Fruit fly (Drosophila melanogaster) whole organism, embryonic: ENCODE measurements around the gene CG18301.

Experiments used
- Asciz ChIP-seq: fragments of 200-800 bp; sonication (Bioruptor generic); optimal IDR thresholded peaks from 2 replicates; lab custom pipeline; 2017; ENCODE audit warnings: missing biosample characterization, mild to moderate bottlenecking, missing genetic modification characterization, missing genetic modification reagents
- Atf6 ChIP-seq: fragments of 200-800 bp; sonication (Bioruptor generic); IDR thresholded peaks from 2 replicates; pipeline ENCODE4 v1.3.6; 2022; ENCODE audit warnings: missing biosample characterization, missing genetic modification characterization
- Blimp-1 ChIP-seq: fragments of 200-800 bp; sonication (Bioruptor generic); optimal IDR thresholded peaks from 3 replicates; lab custom pipeline; 2018; ENCODE audit warnings: missing biosample characterization, missing genetic modification characterization, mild to moderate bottlenecking, moderate library complexity, missing genetic modification reagents
- CG10366 ChIP-seq: fragments of 200-800 bp; sonication (Bioruptor generic); IDR thresholded peaks from 2 replicates; pipeline ENCODE4 v1.3.6; 2022; ENCODE audit warnings: missing biosample characterization, missing genetic modification characterization
- CG10431 ChIP-seq: fragments of 200-800 bp; sonication (Bioruptor generic); optimal IDR thresholded peaks from 3 replicates; lab custom pipeline; 2018; ENCODE audit warnings: missing biosample characterization, mild to moderate bottlenecking, missing genetic modification characterization
- CG12071 ChIP-seq: fragments of 200-800 bp; sonication (Bioruptor generic); optimal IDR thresholded peaks from 3 replicates; lab custom pipeline; 2018; ENCODE audit warnings: missing biosample characterization, mild to moderate bottlenecking, missing genetic modification characterization
- CG12942 ChIP-seq: fragments of 200-800 bp; sonication (Bioruptor generic); optimal IDR thresholded peaks from 3 replicates; lab custom pipeline; 2016; ENCODE audit warnings: missing biosample characterization, missing genetic modification characterization
- CG1603 ChIP-seq: fragments of 200-800 bp; sonication (Bioruptor generic); optimal IDR thresholded peaks from 2 replicates; lab custom pipeline; 2019; ENCODE audit warnings: missing biosample characterization, mild to moderate bottlenecking, missing genetic modification characterization, moderate library complexity
- CG16813 ChIP-seq: fragments of 200-800 bp; sonication (Bioruptor generic); IDR thresholded peaks from 3 replicates; pipeline ENCODE4 v1.3.6; 2022; ENCODE audit warnings: missing biosample characterization, missing genetic modification characterization; ENCODE audit not compliant: partially characterized antibody
- CG1792 ChIP-seq: fragments of 200-800 bp; sonication (Bioruptor generic); optimal IDR thresholded peaks from 2 replicates; lab custom pipeline; 2016; ENCODE audit warnings: missing biosample characterization, missing genetic modification characterization
- CG2712 ChIP-seq: fragments of 200-800 bp; optimal IDR thresholded peaks from 3 replicates; lab custom pipeline; 2019; ENCODE audit warnings: missing biosample characterization, mild to moderate bottlenecking, missing genetic modification characterization, moderate library complexity
- CG3847 ChIP-seq: fragments of 200-800 bp; sonication (Bioruptor generic); IDR thresholded peaks from 2 replicates; pipeline ENCODE4 v1.3.6; 2022; ENCODE audit warnings: missing biosample characterization, missing genetic modification characterization
- CG6654 ChIP-seq: fragments of 200-800 bp; sonication (Bioruptor generic); optimal IDR thresholded peaks from 2 replicates; lab custom pipeline; 2017; ENCODE audit warnings: missing biosample characterization, mild to moderate bottlenecking, missing genetic modification characterization
- CG6791 ChIP-seq: fragments of 200-800 bp; sonication (Bioruptor generic); IDR thresholded peaks from 3 replicates; pipeline ENCODE4 v1.3.6; 2022; ENCODE audit warnings: missing biosample characterization, missing genetic modification characterization; ENCODE audit not compliant: partially characterized antibody
- CG6813 ChIP-seq: fragments of 200-800 bp; sonication (Bioruptor generic); optimal IDR thresholded peaks from 2 replicates; lab custom pipeline; 2017; ENCODE audit warnings: missing biosample characterization, missing genetic modification characterization, mild to moderate bottlenecking, moderate library complexity, missing genetic modification reagents
- CG8089 ChIP-seq: fragments of 200-800 bp; sonication (Bioruptor generic); optimal IDR thresholded peaks from 3 replicates; lab custom pipeline; 2016; ENCODE audit warnings: missing biosample characterization, missing genetic modification characterization
- CHES-1-like ChIP-seq: fragments of 200-800 bp; sonication (Bioruptor generic); optimal IDR thresholded peaks from 2 replicates; lab custom pipeline; 2016; ENCODE audit warnings: missing biosample characterization, missing genetic modification characterization
- Camta ChIP-seq: fragments of 200-800 bp; sonication (Bioruptor generic); optimal IDR thresholded peaks from 2 replicates; lab custom pipeline; 2016; ENCODE audit warnings: missing biosample characterization, missing genetic modification characterization
- CkIIα-i1 ChIP-seq: fragments of 200-800 bp; sonication (Bioruptor generic); IDR thresholded peaks from 2 replicates; pipeline ENCODE4 v1.3.6; 2022; ENCODE audit warnings: missing biosample characterization, missing genetic modification characterization
- Dad ChIP-seq: fragments of 200-800 bp; sonication (Bioruptor generic); optimal IDR thresholded peaks from 3 replicates; lab custom pipeline; 2016; ENCODE audit warnings: missing biosample characterization, missing genetic modification characterization
- Fer1 ChIP-seq: fragments of 200-800 bp; sonication (Bioruptor generic); optimal IDR thresholded peaks from 2 replicates; lab custom pipeline; 2017; ENCODE audit warnings: missing biosample characterization, mild to moderate bottlenecking, missing genetic modification characterization
- HLH54F ChIP-seq: fragments of 200-800 bp; sonication (Bioruptor generic); optimal IDR thresholded peaks from 3 replicates; lab custom pipeline; 2016; ENCODE audit warnings: missing biosample characterization, missing genetic modification characterization
- Hmr ChIP-seq: fragments of 200-800 bp; sonication (Bioruptor generic); optimal IDR thresholded peaks from 3 replicates; lab custom pipeline; 2017; ENCODE audit warnings: mild to moderate bottlenecking, missing biosample characterization, missing genetic modification reagents, missing genetic modification characterization
- Lim3 ChIP-seq: fragments of 200-800 bp; sonication (Bioruptor generic); IDR thresholded peaks from 2 replicates; pipeline ENCODE4 v1.3.6; 2022; ENCODE audit warnings: missing biosample characterization, missing genetic modification characterization
- MTF-1 ChIP-seq: fragments of 200-800 bp; sonication (Bioruptor generic); optimal IDR thresholded peaks from 2 replicates; lab custom pipeline; 2018; ENCODE audit warnings: missing biosample characterization, mild to moderate bottlenecking, missing genetic modification characterization, borderline replicate concordance
- Oaz ChIP-seq: fragments of 200-800 bp; sonication (Bioruptor generic); IDR thresholded peaks from 2 replicates; pipeline ENCODE4 v1.3.6; 2022; ENCODE audit warnings: missing biosample characterization, missing genetic modification characterization
- Oli ChIP-seq: fragments of 200-800 bp; sonication (Bioruptor generic); optimal IDR thresholded peaks from 2 replicates; lab custom pipeline; 2018; ENCODE audit warnings: missing biosample characterization, mild to moderate bottlenecking, missing genetic modification characterization, moderate library complexity
- Pdp1 ChIP-seq, 2 experiments: fragments of 200-800 bp; sonication (Bioruptor generic); optimal IDR thresholded peaks; 3 replicates each; lab custom pipeline; 2016; ENCODE audit warnings: missing biosample characterization in 2 of 2, missing genetic modification characterization in 2 of 2, mild to moderate bottlenecking in 1 of 2, moderate library complexity in 1 of 2
- Side ChIP-seq: fragments of 200-800 bp; sonication (Bioruptor generic); optimal IDR thresholded peaks from 2 replicates; lab custom pipeline; 2016; ENCODE audit warnings: missing biosample characterization, missing genetic modification characterization
- Sry-β ChIP-seq: fragments of 200-800 bp; sonication (Bioruptor generic); optimal IDR thresholded peaks from 2 replicates; lab custom pipeline; 2018; ENCODE audit warnings: missing biosample characterization, mild to moderate bottlenecking, missing genetic modification characterization, moderate library complexity
- TFAM ChIP-seq: fragments of 200-800 bp; sonication (Bioruptor generic); optimal IDR thresholded peaks from 2 replicates; lab custom pipeline; 2017; ENCODE audit warnings: missing biosample characterization, missing genetic modification characterization, inconsistent platforms
- Tbp ChIP-seq: fragments of >200 bp; optimal IDR thresholded peaks from 2 replicates; lab custom pipeline; 2018; ENCODE audit warnings: missing biosample characterization, missing genetic modification characterization
- bab2 ChIP-seq: fragments of 200-800 bp; sonication (Bioruptor generic); optimal IDR thresholded peaks from 2 replicates; lab custom pipeline; 2016; ENCODE audit warnings: missing biosample characterization, missing genetic modification characterization
- bsh ChIP-seq, 2 experiments: fragments of 200-800 bp; sonication (Bioruptor generic); optimal IDR thresholded peaks; 2 replicates each; lab custom pipeline; 2017 to 2018; ENCODE audit warnings: mild to moderate bottlenecking in 2 of 2, missing biosample characterization in 2 of 2, missing genetic modification characterization in 2 of 2, moderate library complexity in 1 of 2
- caup ChIP-seq: fragments of 200-800 bp; sonication (Bioruptor generic); optimal IDR thresholded peaks from 3 replicates; lab custom pipeline; 2017; ENCODE audit warnings: missing biosample characterization, mild to moderate bottlenecking, missing genetic modification characterization, moderate library complexity; ENCODE audit not compliant: severe bottlenecking
- gsb-n ChIP-seq: fragments of 200-800 bp; sonication (Bioruptor generic); optimal IDR thresholded peaks from 3 replicates; lab custom pipeline; 2018; ENCODE audit warnings: missing biosample characterization, mild to moderate bottlenecking, missing genetic modification characterization
- jigr1 ChIP-seq: fragments of 200-800 bp; sonication (Bioruptor generic); IDR thresholded peaks from 3 replicates; pipeline ENCODE4 v1.3.6; 2022; ENCODE audit warnings: missing biosample characterization, missing genetic modification characterization
- kay ChIP-seq: fragments of 200-800 bp; sonication (Bioruptor generic); optimal IDR thresholded peaks from 2 replicates; lab custom pipeline; 2016; ENCODE audit warnings: missing biosample characterization, missing genetic modification characterization
- ken ChIP-seq: fragments of 200-800 bp; sonication (Bioruptor generic); IDR thresholded peaks from 3 replicates; pipeline ENCODE4 v1.3.6; 2022; ENCODE audit warnings: missing biosample characterization, missing genetic modification characterization
- knrl ChIP-seq: fragments of 200-800 bp; sonication (Bioruptor generic); IDR thresholded peaks from 3 replicates; pipeline ENCODE4 v1.3.6; 2022; ENCODE audit warnings: missing biosample characterization, missing genetic modification characterization; ENCODE audit not compliant: partially characterized antibody
- maf-S ChIP-seq: fragments of 200-800 bp; sonication (Bioruptor generic); optimal IDR thresholded peaks from 2 replicates; lab custom pipeline; 2016; ENCODE audit warnings: missing biosample characterization, missing genetic modification characterization
- mirr ChIP-seq: fragments of 200-800 bp; sonication (Bioruptor generic); optimal IDR thresholded peaks from 3 replicates; lab custom pipeline; 2018; ENCODE audit warnings: missing biosample characterization, mild to moderate bottlenecking, missing genetic modification characterization
- pfk ChIP-seq: fragments of 200-800 bp; sonication (Bioruptor generic); optimal IDR thresholded peaks from 2 replicates; lab custom pipeline; 2018; ENCODE audit warnings: missing biosample characterization, mild to moderate bottlenecking, missing genetic modification characterization, moderate library complexity
- sens ChIP-seq: fragments of 200-800 bp; sonication (Bioruptor generic); peaks from one replicate; lab custom pipeline; 2016; ENCODE audit warnings: missing biosample characterization, missing genetic modification characterization
- sens-2 ChIP-seq: fragments of 200-800 bp; sonication (Bioruptor generic); IDR thresholded peaks from 2 replicates; pipeline ENCODE4 v1.3.6; 2022; ENCODE audit warnings: missing biosample characterization, missing genetic modification characterization
- seq ChIP-seq: fragments of 200-800 bp; sonication (Bioruptor generic); IDR thresholded peaks from 2 replicates; pipeline ENCODE4 v1.3.6; 2022; ENCODE audit warnings: missing biosample characterization, missing genetic modification characterization
- sisA ChIP-seq: fragments of 200-800 bp; sonication (Bioruptor generic); IDR thresholded peaks from 2 replicates; pipeline ENCODE4 v1.3.6; 2022; ENCODE audit warnings: missing biosample characterization, missing genetic modification characterization
- twi ChIP-seq: fragments of 200-800 bp; optimal IDR thresholded peaks from 2 replicates; lab custom pipeline; 2019; ENCODE audit warnings: missing biosample characterization, mild to moderate bottlenecking, missing genetic modification characterization, moderate library complexity
- unpg ChIP-seq: fragments of 200-800 bp; sonication (Bioruptor generic); optimal IDR thresholded peaks from 3 replicates; lab custom pipeline; 2018; ENCODE audit warnings: missing biosample characterization, mild to moderate bottlenecking, missing genetic modification characterization, moderate library complexity
- usp ChIP-seq: fragments of >200 bp; optimal IDR thresholded peaks from 2 replicates; lab custom pipeline; 2017; ENCODE audit warnings: missing biosample characterization, missing genetic modification characterization

Gene CG18301

dm6 chr2L:10552807-10553206 lies 21.2 kb downstream of the CG18301 start (continued):
- no peak for TF ChIP-seq knrl (GFP tag; lab: Robert Waterston, UW)
- peak; percentile 64 for TF ChIP-seq CG1603 (tag; lab: Kevin White, UChicago)
- no peak for TF ChIP-seq Oaz (GFP tag; lab: Robert Waterston, UW)
- TF ChIP-seq CG16813 (GFP tag; lab: Robert Waterston, UW) = no peak
- 0 out of 2 replicates have a peak, but pooled peaks have one; percentile 28 for TF ChIP-seq Atf6
- no peak for TF ChIP-seq CkIIα-i1 (GFP tag; lab: Robert Waterston, UW)
- TF ChIP-seq CG10366 (GFP tag; lab: Robert Waterston, UW) = no peak
- peak; percentile 34 for TF ChIP-seq Blimp-1 (GFP tag; lab: Kevin White, UChicago)
- peak; percentile 11 for TF ChIP-seq CG8089 (GFP tag; lab: Kevin White, UChicago)
- peak; percentile 10 for TF ChIP-seq Sry-β
- no peak for TF ChIP-seq Tbp (GFP tag; lab: Kevin White, UChicago)
- peak; percentile 18; the same call in 1 of the 2 replicates for TF ChIP-seq Lim3 (GFP tag; lab: Robert Waterston, UW)
- TF ChIP-seq caup = peak; percentile 75
- peak; percentile 65 for TF ChIP-seq CG6813 (GFP tag; lab: Kevin White, UChicago)
- TF ChIP-seq bab2 (GFP tag; lab: Kevin White, UChicago) = peak; percentile 17
- TF ChIP-seq CG6654 (GFP tag; lab: Kevin White, UChicago) = no peak
- peak in 1 of 2 experiments; percentile 52 for TF ChIP-seq bsh (GFP tag; optimal IDR thresholded peaks at IDR 0.05; lab: Kevin White, UChicago)
- TF ChIP-seq MTF-1 = peak; percentile 60
- peak; percentile 72 for TF ChIP-seq mirr (GFP tag; lab: Kevin White, UChicago)
- peak; percentile 8 for TF ChIP-seq Hmr (GFP tag; lab: Kevin White, UChicago)
- peak; percentile 21 for TF ChIP-seq CG1792 (GFP tag; lab: Kevin White, UChicago)
- TF ChIP-seq CG12071 (GFP tag; lab: Kevin White, UChicago) = peak; percentile 45
- no peak for TF ChIP-seq jigr1 (GFP tag; lab: Robert Waterston, UW)
- peak; percentile 43 for TF ChIP-seq unpg (GFP tag; lab: Kevin White, UChicago)
- TF ChIP-seq TFAM (GFP tag; lab: Kevin White, UChicago) = no peak
- TF ChIP-seq Fer1 (GFP tag; lab: Kevin White, UChicago) = no peak
- TF ChIP-seq sisA (GFP tag; lab: Robert Waterston, UW) = no peak
- TF ChIP-seq pfk (GFP tag; lab: Kevin White, UChicago) = peak; percentile 32
- TF ChIP-seq Pdp1 (GFP tag; optimal IDR thresholded peaks at IDR 0.05; lab: Kevin White, UChicago) = peak in 1 of 2 experiments; percentile 15
- TF ChIP-seq CHES-1-like (GFP tag; lab: Kevin White, UChicago) = peak; percentile 22
- TF ChIP-seq CG2712 (tag; lab: Kevin White, UChicago) = peak; percentile 21
- peak; percentile 4 for TF ChIP-seq Side
- TF ChIP-seq CG6791 (GFP tag; lab: Robert Waterston, UW) = no peak
- no peak for TF ChIP-seq maf-S (GFP tag; lab: Kevin White, UChicago)
- no peak for TF ChIP-seq Oli (tag; lab: Kevin White, UChicago)
- TF ChIP-seq ken = 0 out of 3 replicates have a peak, but pooled peaks have one; percentile 23
- TF ChIP-seq sens (GFP tag; lab: Kevin White, UChicago) = peak; percentile 84
- peak; percentile 56 for TF ChIP-seq gsb-n (tag; lab: Kevin White, UChicago)
- TF ChIP-seq CG10431 (GFP tag; lab: Kevin White, UChicago) = no peak
- TF ChIP-seq twi = peak; percentile 27
- 0 out of 2 replicates have a peak, but pooled peaks have one; percentile 17 for TF ChIP-seq CG3847
- TF ChIP-seq seq = peak; percentile 41; the same call in 1 of the 2 replicates
- peak; percentile 22 for TF ChIP-seq Asciz (GFP tag; lab: Kevin White, UChicago)
- TF ChIP-seq Camta = peak; percentile 28
- no peak for TF ChIP-seq Dad (GFP tag; lab: Kevin White, UChicago)
- no peak for TF ChIP-seq CG12942 (GFP tag; lab: Kevin White, UChicago)
- TF ChIP-seq kay (GFP tag; lab: Kevin White, UChicago) = peak; percentile 16
- no peak for TF ChIP-seq HLH54F (GFP tag; lab: Kevin White, UChicago)
- peak; percentile 54; the same call in 1 of the 2 replicates for TF ChIP-seq sens-2
- TF ChIP-seq usp = no peak
